Worm (Caenorhabditis elegans) whole organism, early embryonic: ENCODE results near the gene tag-294.

Source experiments
- B0310.2 ChIP-seq: sonication (generic microtip); optimal IDR thresholded peaks from 2 replicates; lab custom pipeline; 2016; ENCODE audit warnings: mild to moderate bottlenecking, missing genetic modification characterization, missing compliant biosample characterization
- F13C5.2 ChIP-seq: sonication (generic microtip); optimal IDR thresholded peaks from 2 replicates; lab custom pipeline; 2017; ENCODE audit warnings: mild to moderate bottlenecking, missing genetic modification characterization, inconsistent platforms, missing compliant biosample characterization
- ama-1 ChIP-seq: fragments of 150-350 bp; optimal IDR thresholded peaks from 2 replicates; lab custom pipeline; 2014
- ceh-36 ChIP-seq: sonication (generic microtip); optimal IDR thresholded peaks from 2 replicates; lab custom pipeline; 2016; ENCODE audit warnings: missing genetic modification characterization, inconsistent platforms, missing compliant biosample characterization
- flt-1 ChIP-seq: fragments of 200-800 bp; sonication (Bioruptor generic); IDR thresholded peaks from 2 replicates; pipeline ENCODE4 v1.3.6; 2022; ENCODE audit warnings: missing genetic modification characterization, missing compliant biosample characterization
- sea-1 ChIP-seq: fragments of 200-800 bp; sonication (Bioruptor generic); conservative IDR thresholded peaks from 2 replicates; pipeline ENCODE4 v1.3.6; 2022; ENCODE audit warnings: missing genetic modification characterization, missing compliant biosample characterization
- tbx-37 ChIP-seq: fragments of 200-800 bp; sonication (Bioruptor generic); conservative IDR thresholded peaks from 2 replicates; pipeline ENCODE4 v1.3.6; 2022; ENCODE audit warnings: missing genetic modification reagents, missing genetic modification characterization, missing compliant biosample characterization
- tra-4 ChIP-seq: sonication (generic microtip); optimal IDR thresholded peaks from 2 replicates; lab custom pipeline; 2017; ENCODE audit warnings: missing genetic modification characterization, missing compliant biosample characterization

ce11 chrX:5811997-5812562 is 48.9 kb upstream of the tag-294 start:
- peak; percentile 74 for TF ChIP-seq B0310.2 (tag; lab: Kevin White, UChicago)
- no peak for TF ChIP-seq ama-1 (lab: Kevin White, UChicago)
- peak; percentile 60 for TF ChIP-seq flt-1 (GFP tag; lab: Robert Waterston, UW)
- no peak for TF ChIP-seq tbx-37 (GFP tag; lab: Robert Waterston, UW)
- no peak for TF ChIP-seq ceh-36 (tag; lab: Kevin White, UChicago)
- TF ChIP-seq sea-1 (GFP tag; lab: Robert Waterston, UW), result 0 out of 2 replicates have a peak, but pooled peaks have one; percentile 36
- TF ChIP-seq F13C5.2 (tag; lab: Kevin White, UChicago), result peak; percentile 80
- TF ChIP-seq tra-4 (tag; lab: Kevin White, UChicago), result no peak
